Worm (Caenorhabditis elegans) whole organism, L3 larva: ENCODE measurements around the gene let-70.

Experiments used
- ZK546.5 ChIP-seq: sonication (generic microtip); optimal IDR thresholded peaks from 2 replicates; lab custom pipeline; 2017; ENCODE audit warnings: missing biosample characterization, missing genetic modification characterization
- aly-2 ChIP-seq: fragments of 150-350 bp; optimal IDR thresholded peaks from 2 replicates; lab custom pipeline; 2014; ENCODE audit warnings: missing biosample characterization, missing genetic modification characterization
- ama-1 ChIP-seq: fragments of 150-350 bp; optimal IDR thresholded peaks from 2 replicates; lab custom pipeline; 2018
- ceh-16 ChIP-seq: sonication (generic microtip); optimal IDR thresholded peaks from 2 replicates; lab custom pipeline; 2017; ENCODE audit warnings: missing biosample characterization, missing genetic modification characterization
- ceh-28 ChIP-seq: fragments of 150-350 bp; optimal IDR thresholded peaks from 2 replicates; lab custom pipeline; 2014; ENCODE audit warnings: missing biosample characterization, missing genetic modification reagents, missing genetic modification characterization
- ceh-82 ChIP-seq: fragments of 150-350 bp; optimal IDR thresholded peaks from 2 replicates; lab custom pipeline; 2014; ENCODE audit warnings: missing biosample characterization, missing genetic modification characterization
- daf-12 ChIP-seq: fragments of 150-350 bp; optimal IDR thresholded peaks from 2 replicates; lab custom pipeline; 2014; ENCODE audit warnings: missing biosample characterization, missing genetic modification reagents, missing genetic modification characterization
- egl-5 ChIP-seq: fragments of 150-350 bp; optimal IDR thresholded peaks from 2 replicates; lab custom pipeline; 2017; ENCODE audit warnings: missing biosample characterization, missing genetic modification reagents, missing genetic modification characterization, inconsistent platforms
- elt-1 ChIP-seq: fragments of 150-350 bp; optimal IDR thresholded peaks from 2 replicates; lab custom pipeline; 2014; ENCODE audit warnings: missing biosample characterization, missing genetic modification characterization
- elt-2 ChIP-seq: sonication (generic microtip); optimal IDR thresholded peaks from 2 replicates; lab custom pipeline; 2016; ENCODE audit warnings: missing genetic modification reagents, mild to moderate bottlenecking, missing genetic modification characterization, missing compliant biosample characterization
- fkh-10 ChIP-seq: sonication (generic microtip); optimal IDR thresholded peaks from 2 replicates; lab custom pipeline; 2017; ENCODE audit warnings: missing biosample characterization, missing genetic modification reagents, missing genetic modification characterization
- fkh-2 ChIP-seq: fragments of 150-350 bp; optimal IDR thresholded peaks from 2 replicates; lab custom pipeline; 2014; ENCODE audit warnings: missing biosample characterization, missing genetic modification reagents, missing genetic modification characterization
- fos-1 ChIP-seq: fragments of 150-350 bp; optimal IDR thresholded peaks from 2 replicates; lab custom pipeline; 2014; ENCODE audit warnings: missing biosample characterization, missing genetic modification characterization
- jun-1 ChIP-seq: fragments of 150-350 bp; optimal IDR thresholded peaks from 2 replicates; lab custom pipeline; 2014; ENCODE audit warnings: missing biosample characterization, missing genetic modification reagents, missing genetic modification characterization
- lin-15B ChIP-seq: fragments of 150-350 bp; optimal IDR thresholded peaks from 2 replicates; lab custom pipeline; 2014; ENCODE audit warnings: missing biosample characterization, missing genetic modification characterization
- lin-39 ChIP-seq: fragments of 150-350 bp; optimal IDR thresholded peaks from 2 replicates; lab custom pipeline; 2018; ENCODE audit warnings: missing biosample characterization, missing genetic modification reagents, missing genetic modification characterization
- lsy-12 ChIP-seq: sonication (generic microtip); optimal IDR thresholded peaks from 2 replicates; lab custom pipeline; 2016; ENCODE audit warnings: mild to moderate bottlenecking, missing genetic modification characterization, missing compliant biosample characterization
- mdl-1 ChIP-seq: fragments of 150-350 bp; optimal IDR thresholded peaks from 2 replicates; lab custom pipeline; 2014; ENCODE audit warnings: missing biosample characterization, missing genetic modification characterization
- mml-1 ChIP-seq: fragments of 150-350 bp; sonication (generic microtip); optimal IDR thresholded peaks from 3 replicates; lab custom pipeline; 2014; ENCODE audit warnings: missing biosample characterization, missing genetic modification characterization
- nfya-1 ChIP-seq: sonication (generic microtip); optimal IDR thresholded peaks from 2 replicates; lab custom pipeline; 2017; ENCODE audit warnings: missing genetic modification characterization, mild to moderate bottlenecking, missing compliant biosample characterization, antibody characterized with exemption, moderate library complexity; ENCODE audit not compliant: insufficient read depth
- nhr-11 ChIP-seq: fragments of 150-350 bp; optimal IDR thresholded peaks from 2 replicates; lab custom pipeline; 2014; ENCODE audit warnings: missing biosample characterization, missing genetic modification characterization
- nhr-23 ChIP-seq: fragments of 150-350 bp; optimal IDR thresholded peaks from 2 replicates; lab custom pipeline; 2014; ENCODE audit warnings: missing biosample characterization, missing genetic modification reagents, missing genetic modification characterization
- nhr-237 ChIP-seq: fragments of 150-350 bp; optimal IDR thresholded peaks from 2 replicates; lab custom pipeline; 2014; ENCODE audit warnings: missing biosample characterization, missing genetic modification characterization
- nhr-25 ChIP-seq: sonication (generic microtip); optimal IDR thresholded peaks from 2 replicates; lab custom pipeline; 2017; ENCODE audit warnings: missing biosample characterization, missing genetic modification characterization
- nhr-28 ChIP-seq: fragments of 150-350 bp; optimal IDR thresholded peaks from 2 replicates; lab custom pipeline; 2014; ENCODE audit warnings: missing biosample characterization, missing genetic modification characterization
- nhr-43 ChIP-seq: sonication (generic microtip); optimal IDR thresholded peaks from 2 replicates; lab custom pipeline; 2016; ENCODE audit warnings: mild to moderate bottlenecking, missing genetic modification characterization, missing compliant biosample characterization; ENCODE audit not compliant: poor library complexity, severe bottlenecking
- nhr-67 ChIP-seq: fragments of 150-350 bp; optimal IDR thresholded peaks from 2 replicates; lab custom pipeline; 2014; ENCODE audit warnings: missing biosample characterization, missing genetic modification characterization
- nhr-76 ChIP-seq: fragments of 150-350 bp; sonication (generic microtip); optimal IDR thresholded peaks from 5 replicates; lab custom pipeline; 2014; ENCODE audit warnings: missing biosample characterization, missing genetic modification characterization
- nhr-77 ChIP-seq: fragments of 150-350 bp; optimal IDR thresholded peaks from 2 replicates; lab custom pipeline; 2014; ENCODE audit warnings: missing biosample characterization, missing genetic modification characterization
- sea-2 ChIP-seq: fragments of 150-350 bp; sonication (generic microtip); optimal IDR thresholded peaks from 4 replicates; lab custom pipeline; 2014; ENCODE audit warnings: missing biosample characterization, missing genetic modification reagents, missing genetic modification characterization
- skn-1 ChIP-seq: fragments of 150-350 bp; optimal IDR thresholded peaks from 2 replicates; lab custom pipeline; 2014; ENCODE audit warnings: missing biosample characterization, missing genetic modification characterization
- unc-39 ChIP-seq: sonication (generic microtip); optimal IDR thresholded peaks from 4 replicates; lab custom pipeline; 2017; ENCODE audit warnings: missing biosample characterization, missing genetic modification characterization
- unc-62 ChIP-seq: fragments of 150-350 bp; sonication (generic microtip); optimal IDR thresholded peaks from 4 replicates; lab custom pipeline; 2014; ENCODE audit warnings: missing biosample characterization, missing genetic modification reagents, missing genetic modification characterization
- ztf-11 ChIP-seq: fragments of 150-350 bp; optimal IDR thresholded peaks from 2 replicates; lab custom pipeline; 2014; ENCODE audit warnings: missing biosample characterization, missing genetic modification characterization

The let-70 gene

ce11 chrIV:11062984-11063613 is 19.0 kb downstream of the let-70 start:
- TF ChIP-seq ceh-28 (tag; lab: Kevin White, UChicago): peak; percentile 41
- no peak for TF ChIP-seq elt-2 (tag; lab: Kevin White, UChicago)
- TF ChIP-seq nhr-76 (tag; lab: Kevin White, UChicago): no peak
- TF ChIP-seq daf-12 (tag; lab: Kevin White, UChicago): peak; percentile 28
- TF ChIP-seq ceh-82 (tag; lab: Kevin White, UChicago): peak; percentile 4
- TF ChIP-seq nfya-1 (tag; lab: Kevin White, UChicago): peak; percentile 32
- no peak for TF ChIP-seq ama-1 (lab: Kevin White, UChicago)
- no peak for TF ChIP-seq ztf-11 (tag; lab: Kevin White, UChicago)
- no peak for TF ChIP-seq nhr-28 (tag; lab: Kevin White, UChicago)

DNA sequence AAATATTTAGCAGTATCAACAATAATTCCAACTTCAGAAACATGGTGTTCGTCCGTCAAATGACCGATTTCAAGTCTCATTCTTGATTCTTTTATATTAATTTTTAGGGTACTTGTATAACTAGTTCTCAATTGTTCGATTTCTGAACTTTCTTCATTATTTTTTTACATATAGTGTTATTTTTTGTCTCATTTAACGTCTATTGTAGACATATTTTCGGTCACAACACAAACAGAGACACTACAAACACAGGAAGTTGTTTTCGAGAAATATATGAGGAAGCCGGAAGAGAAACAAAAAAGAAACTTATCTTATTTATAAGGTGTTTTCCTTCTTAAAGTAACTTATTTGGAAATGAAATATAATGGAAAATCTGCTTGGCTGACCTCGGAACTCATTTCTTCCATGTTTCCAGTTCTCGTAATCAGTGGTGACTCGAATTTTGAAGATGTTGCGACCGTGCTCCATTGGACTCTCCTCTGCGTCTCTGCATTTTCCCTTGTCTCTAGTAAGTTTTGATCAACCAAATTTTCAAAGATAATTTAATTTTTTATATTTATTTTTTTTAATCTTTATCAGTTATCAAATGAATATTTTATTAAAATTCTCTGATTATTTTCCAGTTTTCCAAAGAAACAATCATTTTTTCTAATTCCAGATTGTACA is 28.3 kb downstream of the let-70 start, which contains the start of the genes F36H1.12 and lin-3:
TSS of gene F36H1.12 (minus strand) at position 51 of the 666 bp plus-strand sequence.
TSS of gene lin-3 (plus strand) at position 657 of the 666 bp plus-strand sequence.
- TF ChIP-seq nhr-43 (tag; lab: Kevin White, UChicago) (no peak), fos-1 (tag; lab: Kevin White, UChicago) (no peak), nhr-76 (tag; lab: Kevin White, UChicago) (no peak), sea-2 (no peak), aly-2 (tag; lab: Kevin White, UChicago) (no peak), ama-1 (lab: Kevin White, UChicago) (no peak), nhr-25 (no peak), unc-62 (no peak), lin-15B (tag; lab: Kevin White, UChicago) (no peak), elt-2 (tag; lab: Kevin White, UChicago) (no peak), nhr-237 (tag; lab: Kevin White, UChicago) (no peak), ZK546.5 (tag; lab: Kevin White, UChicago) (no peak), nhr-23 (tag; lab: Kevin White, UChicago) (no peak)

DNA sequence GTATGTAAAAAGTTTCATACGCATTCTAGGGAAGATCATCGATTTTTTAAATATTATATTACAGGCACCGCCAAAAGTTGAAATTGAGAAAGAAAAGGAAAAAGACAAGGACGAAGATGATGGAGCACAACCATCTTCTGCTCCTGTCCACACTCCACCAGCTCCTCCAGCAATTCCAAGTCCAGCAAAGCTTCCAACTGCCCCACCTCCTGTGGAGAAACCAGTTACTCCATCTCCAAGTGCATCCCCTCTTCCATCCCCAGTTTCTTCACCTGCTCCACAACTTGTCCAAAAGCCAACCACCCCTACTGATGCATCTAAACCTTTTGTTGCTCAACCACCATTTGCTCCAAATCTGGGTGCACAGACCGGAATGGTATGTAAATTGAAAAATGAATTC is 30.1 kb downstream of the let-70 start:
- TF ChIP-seq nhr-23 (tag; lab: Kevin White, UChicago) (no peak), nhr-77 (tag; lab: Kevin White, UChicago) (no peak), fkh-2 (tag; lab: Kevin White, UChicago) (no peak), nhr-76 (tag; lab: Kevin White, UChicago) (no peak)

ce11 chrIV:11049806-11050205 is 32.2 kb downstream of the let-70 start, which contains the start of gene F36H1.3:
Gene F36H1.3 (plus strand): TSS chrIV:11050128.
- TF ChIP-seq nhr-11 (tag; lab: Kevin White, UChicago): no peak
- no peak for TF ChIP-seq elt-1 (tag; lab: Kevin White, UChicago)
- no peak for TF ChIP-seq unc-39 (tag; lab: Kevin White, UChicago)
- no peak for TF ChIP-seq nhr-76 (tag; lab: Kevin White, UChicago)
- TF ChIP-seq lin-39 (tag; lab: Kevin White, UChicago): no peak
- no peak for TF ChIP-seq ceh-28 (tag; lab: Kevin White, UChicago)
- TF ChIP-seq fkh-10 (GFP tag; lab: Kevin White, UChicago): no peak
- TF ChIP-seq lsy-12 (tag; lab: Kevin White, UChicago): no peak
- no peak for TF ChIP-seq mml-1
- TF ChIP-seq ceh-16 (tag; lab: Kevin White, UChicago): no peak
- TF ChIP-seq skn-1 (tag; lab: Kevin White, UChicago): no peak
- no peak for TF ChIP-seq egl-5 (tag; lab: Kevin White, UChicago)
- TF ChIP-seq mdl-1 (tag; lab: Kevin White, UChicago): no peak
- no peak for TF ChIP-seq ztf-11 (tag; lab: Kevin White, UChicago)
- no peak for TF ChIP-seq nhr-67 (tag; lab: Kevin White, UChicago)
- TF ChIP-seq elt-2 (tag; lab: Kevin White, UChicago): no peak
- TF ChIP-seq jun-1 (tag; lab: Kevin White, UChicago): no peak
